Worm (Caenorhabditis elegans) whole organism, late embryonic: Measurements from ENCODE around the gene col-106.

ENCODE experiments used
- C38D4.7 ChIP-seq: fragments of 200-800 bp; sonication (Bioruptor generic); optimal IDR thresholded peaks from 2 replicates; lab custom pipeline; 2018; ENCODE audit warnings: mild to moderate bottlenecking, missing genetic modification characterization, moderate library complexity, missing compliant biosample characterization
- F13H6.1 ChIP-seq: sonication (generic microtip); optimal IDR thresholded peaks from 2 replicates; lab custom pipeline; 2016; ENCODE audit warnings: missing genetic modification characterization, missing compliant biosample characterization
- K09A11.1 ChIP-seq: sonication (generic microtip); optimal IDR thresholded peaks from 2 replicates; lab custom pipeline; 2017; ENCODE audit warnings: antibody characterized with exemption, mild to moderate bottlenecking, missing genetic modification characterization, missing compliant biosample characterization; ENCODE audit not compliant: insufficient read depth
- Y22D7AL.16 ChIP-seq: sonication (generic microtip); optimal IDR thresholded peaks from 2 replicates; lab custom pipeline; 2016; ENCODE audit warnings: missing genetic modification characterization, missing compliant biosample characterization
- ahr-1 ChIP-seq: sonication (generic microtip); optimal IDR thresholded peaks from 2 replicates; lab custom pipeline; 2016; ENCODE audit warnings: missing genetic modification characterization, missing compliant biosample characterization
- ceh-19 ChIP-seq: fragments of 200-800 bp; sonication (Bioruptor generic); optimal IDR thresholded peaks from 2 replicates; lab custom pipeline; 2018; ENCODE audit warnings: mild to moderate bottlenecking, missing genetic modification characterization, missing compliant biosample characterization
- ceh-30 ChIP-seq: fragments of 150-350 bp; optimal IDR thresholded peaks from 2 replicates; lab custom pipeline; 2014; ENCODE audit warnings: missing biosample characterization, missing genetic modification characterization
- ceh-45 ChIP-seq: fragments of 200-800 bp; sonication (Bioruptor generic); IDR thresholded peaks from 2 replicates; pipeline ENCODE4 v1.3.6; 2022; ENCODE audit warnings: missing genetic modification reagents, missing genetic modification characterization, missing compliant biosample characterization
- ceh-48 ChIP-seq: sonication (generic microtip); optimal IDR thresholded peaks from 2 replicates; lab custom pipeline; 2016; ENCODE audit warnings: missing genetic modification characterization, inconsistent platforms, missing compliant biosample characterization
- ceh-9 ChIP-seq: sonication (generic microtip); optimal IDR thresholded peaks from 2 replicates; lab custom pipeline; 2016; ENCODE audit warnings: mild to moderate bottlenecking, missing genetic modification characterization, inconsistent platforms, missing compliant biosample characterization
- che-1 ChIP-seq: sonication (generic microtip); optimal IDR thresholded peaks from 2 replicates; lab custom pipeline; 2016; ENCODE audit warnings: mild to moderate bottlenecking, missing genetic modification characterization, missing compliant biosample characterization
- dmd-4 ChIP-seq: sonication (generic microtip); optimal IDR thresholded peaks from 2 replicates; lab custom pipeline; 2016; ENCODE audit warnings: borderline replicate concordance, missing genetic modification characterization, missing compliant biosample characterization
- dve-1 ChIP-seq: sonication (generic microtip); optimal IDR thresholded peaks from 2 replicates; lab custom pipeline; 2017; ENCODE audit warnings: antibody characterized with exemption, mild to moderate bottlenecking, missing genetic modification characterization, missing compliant biosample characterization
- elt-2 ChIP-seq: sonication (generic microtip); optimal IDR thresholded peaks from 2 replicates; lab custom pipeline; 2016; ENCODE audit warnings: missing genetic modification reagents, missing genetic modification characterization, missing compliant biosample characterization
- eyg-1 ChIP-seq: sonication (generic microtip); optimal IDR thresholded peaks from 2 replicates; lab custom pipeline; 2016; ENCODE audit warnings: missing genotype, missing genetic modification characterization, missing compliant biosample characterization
- fkh-6 ChIP-seq: sonication (generic microtip); optimal IDR thresholded peaks from 2 replicates; lab custom pipeline; 2016; ENCODE audit warnings: missing genetic modification characterization, missing compliant biosample characterization
- hlh-13 ChIP-seq: fragments of 200-800 bp; sonication (Bioruptor generic); optimal IDR thresholded peaks from 2 replicates; lab custom pipeline; 2018; ENCODE audit warnings: mild to moderate bottlenecking, missing genetic modification characterization, missing compliant biosample characterization
- hlh-15 ChIP-seq: sonication (generic microtip); optimal IDR thresholded peaks from 2 replicates; lab custom pipeline; 2016; ENCODE audit warnings: missing genetic modification characterization, missing compliant biosample characterization
- hlh-6 ChIP-seq: sonication (generic microtip); optimal IDR thresholded peaks from 2 replicates; lab custom pipeline; 2016; ENCODE audit warnings: missing genotype, missing genetic modification characterization, missing compliant biosample characterization
- hlh-8 ChIP-seq: sonication (generic microtip); optimal IDR thresholded peaks from 2 replicates; lab custom pipeline; 2016; ENCODE audit warnings: missing genotype, missing genetic modification characterization, missing compliant biosample characterization
- lin-11 ChIP-seq: fragments of 200-800 bp; sonication (Bioruptor generic); optimal IDR thresholded peaks from 2 replicates; lab custom pipeline; 2018; ENCODE audit warnings: mild to moderate bottlenecking, missing genetic modification characterization, missing compliant biosample characterization
- mec-3 ChIP-seq: sonication (generic microtip); optimal IDR thresholded peaks from 2 replicates; lab custom pipeline; 2016; ENCODE audit warnings: borderline replicate concordance, missing genetic modification characterization, missing compliant biosample characterization
- nfya-1 ChIP-seq: sonication (generic microtip); optimal IDR thresholded peaks from 2 replicates; lab custom pipeline; 2017; ENCODE audit warnings: missing genetic modification characterization, mild to moderate bottlenecking, missing compliant biosample characterization, antibody characterized with exemption, moderate library complexity
- nhr-11 ChIP-seq: fragments of 150-350 bp; optimal IDR thresholded peaks from 2 replicates; lab custom pipeline; 2014; ENCODE audit warnings: missing biosample characterization, missing genetic modification characterization
- npax-4 ChIP-seq: sonication (generic microtip); optimal IDR thresholded peaks from 2 replicates; lab custom pipeline; 2016; ENCODE audit warnings: missing genetic modification characterization, missing compliant biosample characterization
- odd-2 ChIP-seq: sonication (generic microtip); optimal IDR thresholded peaks from 2 replicates; lab custom pipeline; 2017; ENCODE audit warnings: antibody characterized with exemption, mild to moderate bottlenecking, missing genetic modification characterization, missing compliant biosample characterization
- pag-3 ChIP-seq: sonication (generic microtip); optimal IDR thresholded peaks from 2 replicates; lab custom pipeline; 2016; ENCODE audit warnings: missing compliant biosample characterization, missing genetic modification characterization, borderline replicate concordance
- pat-9 ChIP-seq: fragments of 200-800 bp; sonication (Bioruptor generic); optimal IDR thresholded peaks from 2 replicates; lab custom pipeline; 2018; ENCODE audit warnings: mild to moderate bottlenecking, missing genetic modification characterization, moderate library complexity, missing compliant biosample characterization
- pha-4 ChIP-seq: fragments of 150-350 bp; optimal IDR thresholded peaks from 2 replicates; lab custom pipeline; 2018; ENCODE audit warnings: missing biosample characterization, missing genetic modification reagents, missing genetic modification characterization
- pqm-1 ChIP-seq: sonication (generic microtip); optimal IDR thresholded peaks from 2 replicates; lab custom pipeline; 2016; ENCODE audit warnings: missing genetic modification characterization, missing compliant biosample characterization
- sdc-2 ChIP-seq: sonication (generic microtip); optimal IDR thresholded peaks from 2 replicates; lab custom pipeline; 2016; ENCODE audit warnings: missing genotype, missing genetic modification characterization, missing compliant biosample characterization
- sox-2 ChIP-seq: fragments of 200-800 bp; sonication (Bioruptor generic); IDR thresholded peaks from 2 replicates; pipeline ENCODE4 v1.3.6; 2022; ENCODE audit warnings: missing genetic modification reagents, missing genetic modification characterization, missing compliant biosample characterization
- sox-4 ChIP-seq: sonication (generic microtip); optimal IDR thresholded peaks from 2 replicates; lab custom pipeline; 2017; ENCODE audit warnings: mild to moderate bottlenecking, missing genetic modification characterization, inconsistent platforms, missing compliant biosample characterization
- syd-9 ChIP-seq: sonication (generic microtip); optimal IDR thresholded peaks from 2 replicates; lab custom pipeline; 2016; ENCODE audit warnings: mild to moderate bottlenecking, missing genetic modification characterization, moderate library complexity, missing compliant biosample characterization
- tbx-7 ChIP-seq: sonication (generic microtip); optimal IDR thresholded peaks from 2 replicates; lab custom pipeline; 2016; ENCODE audit warnings: missing genotype, missing genetic modification characterization, missing compliant biosample characterization
- ttx-3 ChIP-seq: sonication (generic microtip); optimal IDR thresholded peaks from 2 replicates; lab custom pipeline; 2016; ENCODE audit warnings: missing genetic modification reagents, missing genetic modification characterization, missing compliant biosample characterization
- unc-3 ChIP-seq, 2 experiments: fragments of 200-800 bp in 1 of 2; sonication (Bioruptor generic) in 1 of 2; sonication (generic microtip) in 1 of 2; conservative IDR thresholded peaks in 1 of 2; optimal IDR thresholded peaks in 1 of 2; 2 replicates each; pipeline versions ENCODE4 v1.3.6 to Lab custom; 2016 to 2022; ENCODE audit warnings: missing compliant biosample characterization in 2 of 2, missing genetic modification characterization in 2 of 2, missing genetic modification reagents in 1 of 2
- unc-55 ChIP-seq: sonication (generic microtip); optimal IDR thresholded peaks from 2 replicates; lab custom pipeline; 2017; ENCODE audit warnings: missing biosample characterization, missing genetic modification reagents, missing genetic modification characterization
- unc-86 ChIP-seq: sonication (generic microtip); optimal IDR thresholded peaks from 2 replicates; lab custom pipeline; 2016; ENCODE audit warnings: missing genetic modification characterization, missing compliant biosample characterization
- ztf-16 ChIP-seq: sonication (generic microtip); optimal IDR thresholded peaks from 2 replicates; lab custom pipeline; 2017; ENCODE audit warnings: missing genetic modification characterization, missing compliant biosample characterization

col-106 gene

ce11 chrIV:1419795-1420509, 40.6 kb downstream of the col-106 start, which contains the start of gene Y77E11A.7 (continued):
- TF ChIP-seq unc-3 (GFP tag; conservative IDR thresholded peaks at IDR 0.05; lab: Robert Waterston, UW), result 0 out of 2 replicates have a peak, but pooled peaks have one; percentile 29
- peak; percentile 45 for TF ChIP-seq unc-3 (tag; optimal IDR thresholded peaks at IDR 0.05; lab: Kevin White, UChicago)
- TF ChIP-seq elt-2 (tag; lab: Kevin White, UChicago), result peak; percentile 25
- no peak for TF ChIP-seq lin-11 (tag; lab: Kevin White, UChicago)
- no peak for TF ChIP-seq sox-4 (tag; lab: Kevin White, UChicago)
- TF ChIP-seq nfya-1 (tag; lab: Kevin White, UChicago), result peak; percentile 89
- peak; percentile 82 for TF ChIP-seq hlh-8 (tag; lab: Kevin White, UChicago)
- no peak for TF ChIP-seq ttx-3
- peak; percentile 61 for TF ChIP-seq ztf-16 (tag; lab: Kevin White, UChicago)
- TF ChIP-seq dve-1 (tag; lab: Kevin White, UChicago), result peak; percentile 67
- TF ChIP-seq pha-4, result no peak
- peak; percentile 49 for TF ChIP-seq ceh-48 (tag; lab: Kevin White, UChicago)
- peak; percentile 10 for TF ChIP-seq pqm-1 (tag; lab: Kevin White, UChicago)
- TF ChIP-seq unc-55 (GFP tag; lab: Kevin White, UChicago), result peak; percentile 23
- no peak for TF ChIP-seq ceh-9 (tag; lab: Kevin White, UChicago)
- TF ChIP-seq ceh-30, result peak; percentile 56
- TF ChIP-seq fkh-6 (tag; lab: Kevin White, UChicago), result peak; percentile 70
- TF ChIP-seq sox-2 (GFP tag; lab: Robert Waterston, UW), result no peak; the same call in 1 of the 2 replicates
- peak; percentile 54 for TF ChIP-seq mec-3 (tag; lab: Kevin White, UChicago)
- TF ChIP-seq unc-86, result peak; percentile 39
- no peak for TF ChIP-seq K09A11.1 (tag; lab: Kevin White, UChicago)
- no peak for TF ChIP-seq hlh-15 (tag; lab: Kevin White, UChicago)
- peak; percentile 56 for TF ChIP-seq F13H6.1
- TF ChIP-seq che-1 (tag; lab: Kevin White, UChicago), result no peak
- TF ChIP-seq hlh-13 (GFP tag; lab: Kevin White, UChicago), result no peak
- TF ChIP-seq npax-4 (tag; lab: Kevin White, UChicago), result no peak
- peak; percentile 32 for TF ChIP-seq hlh-6 (tag; lab: Kevin White, UChicago)
- no peak for TF ChIP-seq pag-3
- no peak for TF ChIP-seq pat-9 (tag; lab: Kevin White, UChicago)
- no peak for TF ChIP-seq odd-2 (tag; lab: Kevin White, UChicago)
- TF ChIP-seq dmd-4 (tag; lab: Kevin White, UChicago), result no peak
- peak; percentile 55 for TF ChIP-seq sdc-2 (tag; lab: Kevin White, UChicago)
- TF ChIP-seq ceh-45 (GFP tag; lab: Robert Waterston, UW), result peak; percentile 46; the same call in 1 of the 2 replicates
- TF ChIP-seq C38D4.7 (GFP tag; lab: Kevin White, UChicago), result no peak
- peak; percentile 38 for TF ChIP-seq eyg-1 (tag; lab: Kevin White, UChicago)
- no peak for TF ChIP-seq ahr-1 (tag; lab: Kevin White, UChicago)
- no peak for TF ChIP-seq tbx-7 (tag; lab: Kevin White, UChicago)
- TF ChIP-seq ceh-19 (GFP tag; lab: Kevin White, UChicago), result no peak
- TF ChIP-seq nhr-11 (tag; lab: Kevin White, UChicago), result no peak
- peak; percentile 59 for TF ChIP-seq syd-9 (tag; lab: Kevin White, UChicago)

ce11 chrIV:1409941-1410340, 50.6 kb downstream of the col-106 start, which contains the start of gene rpc-11:
TSS of gene rpc-11 (minus strand) at chrIV:1410041.
- TF ChIP-seq unc-86 (no peak), Y22D7AL.16 (tag; lab: Kevin White, UChicago) (no peak), unc-3 (GFP tag; conservative IDR thresholded peaks at IDR 0.05; lab: Robert Waterston, UW) (no peak), unc-3 (tag; optimal IDR thresholded peaks at IDR 0.05; lab: Kevin White, UChicago) (no peak), ceh-9 (tag; lab: Kevin White, UChicago) (no peak)
